Worm (Caenorhabditis elegans) whole organism, L4/young adult: ENCODE results near the gene puf-11.

Experiments used
- W03F9.2 ChIP-seq: fragments of 150-350 bp; optimal IDR thresholded peaks from 2 replicates; lab custom pipeline; 2014; ENCODE audit warnings: missing biosample characterization, missing genetic modification characterization
- dao-5 ChIP-seq: sonication (generic microtip); optimal IDR thresholded peaks from 2 replicates; lab custom pipeline; 2016; ENCODE audit warnings: missing genotype, missing genetic modification characterization, moderate library complexity, missing compliant biosample characterization
- him-1 ChIP-seq: sonication (generic microtip); optimal IDR thresholded peaks from 2 replicates; lab custom pipeline; 2016; ENCODE audit warnings: missing genotype, missing genetic modification reagents, missing genetic modification characterization, missing compliant biosample characterization

Gene puf-11

ce11 chrIV:6404871-6405270 lies 16.5 kb upstream of the puf-11 start, which contains the start of gene srv-13:
srv-13 (plus strand) TSS chrIV:6405171.
- TF ChIP-seq W03F9.2 (tag; lab: Kevin White, UChicago) (no peak), him-1 (tag; lab: Kevin White, UChicago) (no peak), dao-5 (no peak)

ce11 chrIV:6413482-6413881 lies 7.9 kb upstream of the puf-11 start, which contains the start of gene nlp-71:
nlp-71 (minus strand) TSS chrIV:6413582.
- TF ChIP-seq him-1 (tag; lab: Kevin White, UChicago) (no peak), W03F9.2 (tag; lab: Kevin White, UChicago) (no peak), dao-5 (no peak)

ce11 chrIV:6415149-6415548 lies 6.2 kb upstream of the puf-11 start, which contains the start of gene exos-2:
exos-2 (plus strand) TSS chrIV:6415478.
- no peak for TF ChIP-seq W03F9.2 (tag; lab: Kevin White, UChicago)
- TF ChIP-seq him-1 (tag; lab: Kevin White, UChicago) = no peak
- no peak for TF ChIP-seq dao-5

- TF ChIP-seq dao-5 (no peak), him-1 (tag; lab: Kevin White, UChicago) (no peak), W03F9.2 (tag; lab: Kevin White, UChicago) (no peak)
Observed at ce11 chrIV:6416553-6416952, 4.8 kb upstream of the puf-11 start, which contains the start of gene Y73B6BL.22. Y73B6BL.22 (minus strand) TSS chrIV:6416653.

ce11 chrIV:6417612-6418011 lies 3.8 kb upstream of the puf-11 start:
- no peak for TF ChIP-seq him-1 (tag; lab: Kevin White, UChicago)
- TF ChIP-seq W03F9.2 (tag; lab: Kevin White, UChicago) = no peak
- no peak for TF ChIP-seq dao-5

- TF ChIP-seq W03F9.2 (tag; lab: Kevin White, UChicago) (no peak), him-1 (tag; lab: Kevin White, UChicago) (no peak), dao-5 (no peak)
Observed at ce11 chrIV:6419031-6419582, 2.3 kb upstream of the puf-11 start, which contains the start of the genes Y73B6BL.23 and htp-2. Y73B6BL.23 (minus strand) TSS chrIV:6419081. htp-2 (plus strand) TSS chrIV:6419522.

ce11 chrIV:6426089-6426715 lies 4.8 kb downstream of the puf-11 start, which contains the start of gene acp-6:
acp-6 (minus strand) TSS chrIV:6426139.
- TF ChIP-seq W03F9.2 (tag; lab: Kevin White, UChicago) (no peak), dao-5 (no peak), him-1 (tag; lab: Kevin White, UChicago) (no peak)

ce11 chrIV:6427223-6427622 lies 5.8 kb downstream of the puf-11 start:
- TF ChIP-seq him-1 (tag; lab: Kevin White, UChicago) (no peak), W03F9.2 (tag; lab: Kevin White, UChicago) (no peak), dao-5 (no peak)

ce11 chrIV:6431582-6431981 lies 10.2 kb downstream of the puf-11 start, which contains the start of gene acp-7:
acp-7 (minus strand) TSS chrIV:6431682.
- TF ChIP-seq dao-5 (no peak), him-1 (tag; lab: Kevin White, UChicago) (no peak), W03F9.2 (tag; lab: Kevin White, UChicago) (no peak)

ce11 chrIV:6432375-6432774 lies 11.0 kb downstream of the puf-11 start:
- TF ChIP-seq dao-5 = no peak
- TF ChIP-seq W03F9.2 (tag; lab: Kevin White, UChicago) = no peak
- no peak for TF ChIP-seq him-1 (tag; lab: Kevin White, UChicago)

ce11 chrIV:6433424-6433823 lies 12.0 kb downstream of the puf-11 start:
- no peak for TF ChIP-seq him-1 (tag; lab: Kevin White, UChicago)
- peak; percentile 2 for TF ChIP-seq W03F9.2 (tag; lab: Kevin White, UChicago)

- TF ChIP-seq dao-5 = no peak
- TF ChIP-seq him-1 (tag; lab: Kevin White, UChicago) = no peak
- TF ChIP-seq W03F9.2 (tag; lab: Kevin White, UChicago) = no peak
Observed at ce11 chrIV:6438051-6438450, 16.7 kb downstream of the puf-11 start, which contains the start of gene dlc-5. dlc-5 (plus strand) TSS chrIV:6438204.

- TF ChIP-seq dao-5 = no peak
- TF ChIP-seq him-1 (tag; lab: Kevin White, UChicago) = no peak
- no peak for TF ChIP-seq W03F9.2 (tag; lab: Kevin White, UChicago)
Observed at ce11 chrIV:6441601-6442000, 20.2 kb downstream of the puf-11 start, which contains the start of gene Y73B6BL.31. Y73B6BL.31 (plus strand) TSS chrIV:6441901.

ce11 chrIV:6442016-6442618 lies 20.7 kb downstream of the puf-11 start:
- TF ChIP-seq W03F9.2 (tag; lab: Kevin White, UChicago) = no peak
